Fruit fly (Drosophila melanogaster): ENCODE measurements around the gene CG5854.

DNA sequence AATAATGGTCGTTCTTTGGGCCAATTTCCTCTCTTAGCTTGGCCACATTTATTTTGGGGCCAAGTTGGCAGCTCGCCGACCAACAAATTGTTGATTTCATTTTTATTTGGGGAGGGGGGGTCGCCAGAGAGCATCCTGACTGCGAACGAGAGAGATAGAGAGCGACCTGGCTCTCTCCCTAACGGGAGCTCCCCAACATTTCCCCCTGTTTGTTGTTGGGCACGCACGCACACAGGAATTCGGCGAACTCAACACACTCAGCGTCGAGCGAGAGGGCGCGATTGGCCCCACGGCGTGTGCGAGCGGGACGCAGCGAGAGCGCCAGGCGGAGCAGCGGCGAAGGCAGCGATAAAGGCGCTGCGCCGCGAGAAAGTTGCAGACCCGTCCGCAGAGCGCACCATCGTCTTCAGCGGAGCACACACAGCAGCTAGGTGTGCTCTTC is 29.1 kb downstream of the CG5854 start, which contains the start of gene CG31140:
- TF ChIP-seq h (optimal IDR thresholded peaks at IDR 0.05) = no peak
- no peak for TF ChIP-seq ttk (optimal IDR thresholded peaks at IDR 0.05)

Measured in Kc167 (cell line).